Worm (Caenorhabditis elegans) whole organism, L2 larva: ENCODE data around the gene F11G11.5.

Experiments
- alr-1 ChIP-seq: fragments of 150-350 bp; optimal IDR thresholded peaks from 2 replicates; lab custom pipeline; 2014; ENCODE audit warnings: missing biosample characterization, missing genetic modification characterization
- ama-1 ChIP-seq: fragments of 150-350 bp; optimal IDR thresholded peaks from 2 replicates; lab custom pipeline; 2018; ENCODE audit warnings: inconsistent platforms
- egl-27 ChIP-seq: sonication (generic microtip); optimal IDR thresholded peaks from 3 replicates; lab custom pipeline; 2017; ENCODE audit warnings: missing biosample characterization, missing genetic modification reagents, missing genetic modification characterization
- fos-1 ChIP-seq: fragments of 150-350 bp; optimal IDR thresholded peaks from 2 replicates; lab custom pipeline; 2014; ENCODE audit warnings: missing biosample characterization, missing genetic modification characterization
- nhr-6 ChIP-seq: fragments of 150-350 bp; optimal IDR thresholded peaks from 2 replicates; lab custom pipeline; 2014; ENCODE audit warnings: missing biosample characterization, missing genetic modification characterization

ce11 chrII:4867476-4867875 is 9.8 kb downstream of the F11G11.5 start, which contains the start of gene col-17:
- TF ChIP-seq fos-1 (tag; lab: Kevin White, UChicago): no peak
- TF ChIP-seq alr-1 (tag; lab: Kevin White, UChicago): no peak
- TF ChIP-seq nhr-6 (tag; lab: Kevin White, UChicago): no peak
- no peak for TF ChIP-seq egl-27
- no peak for TF ChIP-seq ama-1 (lab: Kevin White, UChicago)
